Worm (Caenorhabditis elegans): ENCODE results near the gene srbc-77.
"Not testable (repeated sequence)": the region's sequence is repeated elsewhere in the genome, so short reads cannot be mapped to it uniquely, and the experiment has no call there.

The srbc-77 gene

ce11 chrV:15929882-15930281, at the start of gene srbc-77:
TSS of gene srbc-77 (plus strand) at chrV:15930182.
- TF ChIP-seq ceh-32 (tag; optimal IDR thresholded peaks at IDR 0.05; ENCODE audit: poor library complexity); daf-12 (tag; optimal IDR thresholded peaks at IDR 0.05); daf-19 (GFP tag; conservative IDR thresholded peaks at IDR 0.05): not testable (repeated sequence)

- TF ChIP-seq ztf-7 (tag; optimal IDR thresholded peaks at IDR 0.05) (peak; percentile 95), ZK546.5 (tag; optimal IDR thresholded peaks at IDR 0.05) (no peak), Y48G9A.11 (GFP tag; IDR thresholded peaks at IDR 0.05) (no peak), mes-2 (tag; optimal IDR thresholded peaks at IDR 0.05; ENCODE audit: poor library complexity, severe bottlenecking) (peak; percentile 38), zfp-3 (GFP tag; conservative IDR thresholded peaks at IDR 0.05) (no peak), aha-1 (tag) (no peak), ceh-20 (GFP tag; IDR thresholded peaks at IDR 0.05) (no peak), pqm-1 (tag; optimal IDR thresholded peaks at IDR 0.05) (peak; percentile 17), skn-1 (tag; optimal IDR thresholded peaks at IDR 0.05) (no peak), snpc-1.2 (GFP tag; IDR thresholded peaks at IDR 0.05) (no peak), unc-62 (GFP tag; optimal IDR thresholded peaks at IDR 0.05 in 1 of 2) (no peak), unc-62 (tag; optimal IDR thresholded peaks at IDR 0.05) (no peak), mep-1 (tag; optimal IDR thresholded peaks at IDR 0.05) (peak; percentile 50), nhr-25 (tag; optimal IDR thresholded peaks at IDR 0.05; ENCODE audit: borderline replicate concordance, insufficient read depth) (no peak), dmd-9 (GFP tag; IDR thresholded peaks at IDR 0.05) (no peak), gei-8 (GFP tag; optimal IDR thresholded peaks at IDR 0.05) (no peak), nhr-237 (tag; optimal IDR thresholded peaks at IDR 0.05) (no peak), sdz-12 (GFP tag; optimal IDR thresholded peaks at IDR 0.05) (no peak), tag-97 (GFP tag; IDR thresholded peaks at IDR 0.05) (no peak), ceh-62 (tag; optimal IDR thresholded peaks at IDR 0.05) (no peak), dve-1 (tag; optimal IDR thresholded peaks at IDR 0.05; ENCODE audit: insufficient read depth) (peak; percentile 69), lin-15B (tag; optimal IDR thresholded peaks at IDR 0.05) (no peak), set-16 (GFP tag; IDR thresholded peaks at IDR 0.05) (no peak), ceh-32 (tag; optimal IDR thresholded peaks at IDR 0.05; ENCODE audit: poor library complexity) (no peak), ceh-44 (GFP tag; IDR thresholded peaks at IDR 0.05) (no peak), unc-130 (GFP tag; optimal IDR thresholded peaks at IDR 0.05) (no peak), nhr-77 (tag; optimal IDR thresholded peaks at IDR 0.05) (peak; percentile 75), daf-12 (tag; optimal IDR thresholded peaks at IDR 0.05) (no peak), nhr-6 (tag; optimal IDR thresholded peaks at IDR 0.05) (peak; percentile 28), nhr-41 (GFP tag; IDR thresholded peaks at IDR 0.05) (no peak), Y75B8A.6 (GFP tag; IDR thresholded peaks at IDR 0.05) (0 out of 2 replicates have a peak, but pooled peaks have one; percentile 29), F37D6.2 (tag; optimal IDR thresholded peaks at IDR 0.05) (no peak), jun-1 (tag; optimal IDR thresholded peaks at IDR 0.05) (peak; percentile 7), D1046.2 (GFP tag; IDR thresholded peaks at IDR 0.05) (no peak), lir-3 (tag; optimal IDR thresholded peaks at IDR 0.05) (no peak), hmg-1.1 (GFP tag; IDR thresholded peaks at IDR 0.05) (0 out of 2 replicates have a peak, but pooled peaks have one; percentile 22), nhr-111 (GFP tag; optimal IDR thresholded peaks at IDR 0.05) (no peak), T20F7.1 (GFP tag; optimal IDR thresholded peaks at IDR 0.05) (peak; percentile 20), ceh-28 (tag; optimal IDR thresholded peaks at IDR 0.05) (no peak), Y105C5A.15 (GFP tag; IDR thresholded peaks at IDR 0.05) (no peak), lin-1 (GFP tag; IDR thresholded peaks at IDR 0.05) (0 out of 2 replicates have a peak, but pooled peaks have one; percentile 12), lsy-2 (tag; optimal IDR thresholded peaks at IDR 0.05) (peak; percentile 51 to 60), rbr-2 (tag; optimal IDR thresholded peaks at IDR 0.05) (peak; percentile 0), nhr-42 (GFP tag; IDR thresholded peaks at IDR 0.05) (no peak), nhr-76 (tag; optimal IDR thresholded peaks at IDR 0.05) (no peak), snpc-4 (tag; optimal IDR thresholded peaks at IDR 0.05) (no peak), ZK337.2 (GFP tag; IDR thresholded peaks at IDR 0.05) (no peak), ctbp-1 (GFP tag; IDR thresholded peaks at IDR 0.05) (no peak), nhr-11 (tag; optimal IDR thresholded peaks at IDR 0.05) (peak; percentile 26)
Measured at ce11 chrV:15880705-15881104, 49.3 kb upstream of the srbc-77 start.
